Fruit fly (Drosophila melanogaster) whole organism, pupa: Measurements from ENCODE around the gene CG6865.

Experiments
- CG10348 ChIP-seq: fragments of 200-800 bp; sonication (Bioruptor generic); IDR thresholded peaks from 2 replicates; pipeline ENCODE4 v1.3.6; 2022; ENCODE audit warnings: missing biosample characterization, missing genetic modification characterization
- CG13204 ChIP-seq: fragments of 200-800 bp; sonication (Bioruptor generic); optimal IDR thresholded peaks from 2 replicates; lab custom pipeline; 2018; ENCODE audit warnings: missing biosample characterization, mild to moderate bottlenecking, missing genetic modification characterization, moderate library complexity
- CG4496 ChIP-seq: fragments of 200-800 bp; sonication (Bioruptor generic); IDR thresholded peaks from 3 replicates; pipeline ENCODE4 v1.3.6; 2022; ENCODE audit warnings: missing biosample characterization, missing genetic modification characterization
- CG9948 ChIP-seq: fragments of 200-800 bp; sonication (Bioruptor generic); optimal IDR thresholded peaks from 2 replicates; lab custom pipeline; 2018; ENCODE audit warnings: missing biosample characterization, mild to moderate bottlenecking, missing genetic modification characterization, moderate library complexity
- EcR ChIP-seq: fragments of 200-800 bp; sonication (Bioruptor generic); optimal IDR thresholded peaks from 3 replicates; lab custom pipeline; 2019; ENCODE audit warnings: missing biosample characterization, missing genetic modification characterization, mild to moderate bottlenecking, moderate library complexity, missing genetic modification reagents
- Ets98B ChIP-seq: fragments of 200-800 bp; sonication (Bioruptor generic); IDR thresholded peaks from 2 replicates; pipeline ENCODE4 v1.3.6; 2022; ENCODE audit warnings: missing biosample characterization, missing genetic modification characterization
- fd96Ca ChIP-seq: fragments of 200-800 bp; sonication (Bioruptor generic); IDR thresholded peaks from 3 replicates; pipeline ENCODE4 v1.3.6; 2022; ENCODE audit warnings: missing biosample characterization, missing genetic modification characterization

DNA sequence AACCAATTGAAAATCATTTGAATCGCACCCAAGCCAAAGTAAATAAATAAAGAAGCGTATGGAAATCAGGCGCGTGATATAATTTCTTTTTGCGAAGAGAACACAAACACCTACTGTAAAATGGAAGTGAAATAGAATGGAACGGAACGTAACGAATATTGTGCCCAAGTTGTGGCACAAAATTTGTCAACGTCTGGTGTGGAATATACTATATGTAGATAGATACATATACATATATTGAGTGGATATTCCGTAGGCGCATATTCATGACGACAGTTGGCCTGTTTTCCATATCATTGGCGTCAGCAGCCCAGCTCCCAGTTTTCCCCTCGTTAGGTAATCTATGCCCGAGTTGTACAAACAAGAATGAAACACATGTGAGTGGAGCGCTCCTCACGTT, 31.3 kb upstream of the CG6865 start:
- TF ChIP-seq fd96Ca (GFP tag; lab: Robert Waterston, UW), result no peak
- TF ChIP-seq CG4496, result no peak
- TF ChIP-seq CG13204, result no peak
- TF ChIP-seq CG9948, result no peak
- no peak for TF ChIP-seq CG10348 (GFP tag; lab: Robert Waterston, UW)
- no peak for TF ChIP-seq Ets98B (GFP tag; lab: Robert Waterston, UW)
- no peak for TF ChIP-seq EcR (GFP tag; lab: Kevin White, UChicago)
